Worm (Caenorhabditis elegans) whole organism, early embryonic: ENCODE measurements around the gene F39G3.3.

Experiments used
- B0310.2 ChIP-seq: sonication (generic microtip); optimal IDR thresholded peaks from 2 replicates; lab custom pipeline; 2016; ENCODE audit warnings: mild to moderate bottlenecking, missing genetic modification characterization, missing compliant biosample characterization
- F13C5.2 ChIP-seq: sonication (generic microtip); optimal IDR thresholded peaks from 2 replicates; lab custom pipeline; 2017; ENCODE audit warnings: mild to moderate bottlenecking, missing genetic modification characterization, inconsistent platforms, missing compliant biosample characterization
- aly-1 ChIP-seq: sonication (generic microtip); optimal IDR thresholded peaks from 2 replicates; lab custom pipeline; 2016; ENCODE audit warnings: missing genetic modification characterization, missing compliant biosample characterization
- ama-1 ChIP-seq: fragments of 150-350 bp; optimal IDR thresholded peaks from 2 replicates; lab custom pipeline; 2014
- ceh-13 ChIP-seq: fragments of 200-800 bp; sonication (Bioruptor generic); optimal IDR thresholded peaks from 2 replicates; lab custom pipeline; 2018; ENCODE audit warnings: mild to moderate bottlenecking, missing genetic modification characterization, missing compliant biosample characterization
- ceh-36 ChIP-seq: sonication (generic microtip); optimal IDR thresholded peaks from 2 replicates; lab custom pipeline; 2016; ENCODE audit warnings: missing genetic modification characterization, inconsistent platforms, missing compliant biosample characterization
- ets-7 ChIP-seq: sonication (generic microtip); optimal IDR thresholded peaks from 2 replicates; lab custom pipeline; 2016; ENCODE audit warnings: missing genotype, missing genetic modification characterization, missing compliant biosample characterization
- flt-1 ChIP-seq: fragments of 200-800 bp; sonication (Bioruptor generic); IDR thresholded peaks from 2 replicates; pipeline ENCODE4 v1.3.6; 2022; ENCODE audit warnings: missing genetic modification characterization, missing compliant biosample characterization
- hmbx-1 ChIP-seq: sonication (generic microtip); optimal IDR thresholded peaks from 2 replicates; lab custom pipeline; 2016; ENCODE audit warnings: mild to moderate bottlenecking, missing genetic modification characterization, missing compliant biosample characterization
- hmg-4 ChIP-seq: fragments of 200-800 bp; sonication (Bioruptor generic); optimal IDR thresholded peaks from 2 replicates; lab custom pipeline; 2018; ENCODE audit warnings: mild to moderate bottlenecking, missing genetic modification characterization, missing compliant biosample characterization
- hnd-1 ChIP-seq: sonication (generic microtip); optimal IDR thresholded peaks from 2 replicates; lab custom pipeline; 2016; ENCODE audit warnings: missing genetic modification characterization, missing compliant biosample characterization
- pes-1 ChIP-seq: fragments of 200-800 bp; sonication (Bioruptor generic); IDR thresholded peaks from 2 replicates; pipeline ENCODE4 v1.3.6; 2022; ENCODE audit warnings: missing genetic modification reagents, missing genetic modification characterization, missing compliant biosample characterization
- scrt-1 ChIP-seq: fragments of 200-800 bp; sonication (Bioruptor generic); IDR thresholded peaks from 2 replicates; pipeline ENCODE4 v1.3.6; 2022; ENCODE audit warnings: missing genetic modification characterization, missing compliant biosample characterization
- sea-1 ChIP-seq: fragments of 200-800 bp; sonication (Bioruptor generic); conservative IDR thresholded peaks from 2 replicates; pipeline ENCODE4 v1.3.6; 2022; ENCODE audit warnings: missing genetic modification characterization, missing compliant biosample characterization
- tbx-11 ChIP-seq: fragments of 200-800 bp; sonication (Bioruptor generic); IDR thresholded peaks from 2 replicates; pipeline ENCODE4 v1.3.6; 2022; ENCODE audit warnings: missing genetic modification characterization, missing compliant biosample characterization
- tbx-37 ChIP-seq: fragments of 200-800 bp; sonication (Bioruptor generic); conservative IDR thresholded peaks from 2 replicates; pipeline ENCODE4 v1.3.6; 2022; ENCODE audit warnings: missing genetic modification reagents, missing genetic modification characterization, missing compliant biosample characterization
- tra-4 ChIP-seq: sonication (generic microtip); optimal IDR thresholded peaks from 2 replicates; lab custom pipeline; 2017; ENCODE audit warnings: missing genetic modification characterization, missing compliant biosample characterization

F39G3.3 gene

DNA sequence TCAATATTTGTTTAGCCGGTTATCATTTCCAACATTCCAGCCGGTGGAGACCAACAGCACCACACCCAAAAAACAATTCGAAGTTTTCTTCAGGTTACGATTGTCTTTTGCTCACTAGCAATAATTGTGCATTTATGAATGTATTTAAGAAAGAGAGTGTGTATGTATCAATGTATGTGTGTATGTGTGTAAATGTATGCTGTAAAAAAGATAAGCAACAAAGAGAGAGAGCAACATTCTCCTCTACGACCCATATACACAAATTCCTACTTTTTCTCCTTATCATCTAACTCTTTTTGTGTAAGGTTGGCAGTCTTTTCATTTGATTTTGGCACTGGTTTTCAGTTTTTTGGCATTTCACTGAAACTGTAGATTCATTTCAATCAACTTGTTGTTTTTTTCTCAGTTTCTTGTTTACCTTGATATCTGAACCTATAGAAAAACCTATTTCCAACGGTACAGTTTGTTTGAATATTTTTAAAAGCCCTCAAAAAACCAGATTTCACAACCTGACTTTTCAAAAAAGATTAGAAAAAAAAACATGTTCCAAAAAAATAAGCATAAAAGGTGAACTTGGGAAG lies 10.7 kb upstream of the F39G3.3 start:
- no peak for TF ChIP-seq ceh-13

DNA sequence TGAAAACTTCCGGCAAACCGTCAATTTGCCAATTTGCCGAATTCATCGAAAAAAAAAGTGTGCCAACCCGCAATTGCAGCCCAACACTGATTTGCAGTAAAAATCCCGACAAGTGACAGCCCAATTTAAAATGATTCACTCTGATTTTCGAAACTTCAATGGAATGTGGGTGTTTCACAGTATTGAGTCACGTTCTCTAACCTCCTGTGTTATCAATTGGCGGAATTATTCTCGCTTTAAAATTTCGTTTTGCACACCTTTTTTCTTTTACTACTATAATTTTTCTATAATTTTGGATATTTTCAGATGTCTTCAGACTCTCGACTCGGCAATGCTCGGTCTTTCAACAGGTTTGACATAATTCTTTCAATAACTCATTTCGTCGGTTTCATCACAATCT lies 9.4 kb upstream of the F39G3.3 start, which contains the start of gene F39G3.5:
F39G3.5 (plus strand) TSS at position 301 of the 400 bp plus-strand sequence.
- TF ChIP-seq aly-1 (tag; lab: Kevin White, UChicago) (no peak), hnd-1 (tag; lab: Kevin White, UChicago) (no peak), B0310.2 (tag; lab: Kevin White, UChicago) (no peak), F13C5.2 (tag; lab: Kevin White, UChicago) (no peak), flt-1 (GFP tag; lab: Robert Waterston, UW) (no peak), ceh-13 (no peak), pes-1 (GFP tag; lab: Robert Waterston, UW) (no peak)

DNA sequence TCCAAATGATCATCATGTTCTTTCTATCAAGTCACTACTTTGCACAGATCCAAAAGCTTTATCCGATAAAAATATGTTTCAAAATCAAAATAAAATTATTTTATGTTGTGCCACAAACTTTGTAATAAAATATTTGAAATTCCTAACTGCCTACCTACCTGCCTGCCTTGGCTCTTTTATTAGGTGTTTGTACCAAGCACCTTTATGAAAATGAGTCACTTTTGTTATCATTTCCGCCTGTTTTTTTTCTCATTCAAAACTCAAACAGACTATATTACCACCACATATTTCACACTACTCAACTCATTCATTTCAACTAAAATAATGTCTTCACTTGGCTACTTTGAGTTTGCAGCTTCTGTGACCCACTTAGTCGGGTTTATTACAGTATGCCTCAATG lies 7.3 kb upstream of the F39G3.3 start, which contains the start of gene F39G3.4:
F39G3.4 (plus strand) TSS at position 301 of the 400 bp plus-strand sequence.
- TF ChIP-seq flt-1 (GFP tag; lab: Robert Waterston, UW) = no peak
- no peak for TF ChIP-seq sea-1 (GFP tag; lab: Robert Waterston, UW)
- TF ChIP-seq aly-1 (tag; lab: Kevin White, UChicago) = no peak

DNA sequence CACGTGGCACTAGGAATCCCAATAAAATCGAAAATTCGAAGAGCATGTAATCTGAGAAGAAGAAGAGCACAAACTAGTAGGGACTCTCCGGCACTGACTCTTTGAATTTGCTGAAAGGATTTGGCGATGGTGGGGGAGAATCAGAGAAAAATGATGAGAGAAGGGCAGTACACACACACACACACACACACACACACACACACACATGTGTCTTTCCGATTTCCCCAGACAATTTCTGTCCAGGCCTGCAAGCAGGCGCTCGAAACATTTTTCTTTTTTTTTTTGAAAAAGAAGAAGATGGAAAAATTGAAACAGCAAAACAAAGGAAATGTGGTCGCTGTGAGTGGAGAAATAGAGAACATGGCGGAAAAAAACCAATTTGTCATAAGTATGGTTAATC lies 1.6 kb upstream of the F39G3.3 start, which contains the start of gene tig-2:
tig-2 (minus strand) TSS at position 87 of the 400 bp plus-strand sequence.
- TF ChIP-seq tbx-37 (GFP tag; lab: Robert Waterston, UW) = no peak
- TF ChIP-seq tra-4 (tag; lab: Kevin White, UChicago) = no peak
- no peak for TF ChIP-seq F13C5.2 (tag; lab: Kevin White, UChicago)
- TF ChIP-seq flt-1 (GFP tag; lab: Robert Waterston, UW) = no peak
- no peak for TF ChIP-seq pes-1 (GFP tag; lab: Robert Waterston, UW)
- TF ChIP-seq hmbx-1 = no peak
- TF ChIP-seq tbx-11 = no peak
- TF ChIP-seq ceh-36 (tag; lab: Kevin White, UChicago) = no peak
- TF ChIP-seq ceh-13 = no peak
- TF ChIP-seq hnd-1 (tag; lab: Kevin White, UChicago) = no peak
- no peak for TF ChIP-seq aly-1 (tag; lab: Kevin White, UChicago)
- no peak for TF ChIP-seq scrt-1 (GFP tag; lab: Robert Waterston, UW)
- TF ChIP-seq hmg-4 (GFP tag; lab: Kevin White, UChicago) = no peak
- no peak for TF ChIP-seq ets-7 (tag; lab: Kevin White, UChicago)
- TF ChIP-seq sea-1 (GFP tag; lab: Robert Waterston, UW) = no peak
- no peak for TF ChIP-seq B0310.2 (tag; lab: Kevin White, UChicago)
- TF ChIP-seq ama-1 (lab: Kevin White, UChicago) = no peak

DNA sequence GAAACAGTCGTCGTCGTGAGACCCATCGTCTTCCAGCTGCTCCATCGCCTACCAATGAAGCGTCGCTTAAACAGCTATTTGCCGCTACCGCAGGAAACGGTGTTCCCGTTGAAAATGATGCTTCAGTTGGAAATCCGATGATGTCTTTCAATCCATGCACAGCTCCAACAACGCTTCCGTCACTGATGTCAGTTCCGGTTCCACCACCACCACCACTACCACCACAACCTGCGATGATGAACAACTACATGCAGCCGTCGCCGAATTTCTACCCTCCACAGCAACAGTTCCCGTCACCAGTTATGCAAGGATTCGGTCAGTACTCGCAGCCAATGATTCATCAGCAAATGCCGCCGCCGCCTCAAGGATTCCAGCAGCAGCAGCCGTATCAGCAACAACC lies 2.2 kb downstream of the F39G3.3 start:
- TF ChIP-seq B0310.2 (tag; lab: Kevin White, UChicago) = no peak
- TF ChIP-seq sea-1 (GFP tag; lab: Robert Waterston, UW) = no peak
- no peak for TF ChIP-seq ama-1 (lab: Kevin White, UChicago)
- no peak for TF ChIP-seq scrt-1 (GFP tag; lab: Robert Waterston, UW)
- TF ChIP-seq ceh-36 (tag; lab: Kevin White, UChicago) = no peak
- no peak for TF ChIP-seq tbx-37 (GFP tag; lab: Robert Waterston, UW)
- TF ChIP-seq tbx-11 = no peak
- TF ChIP-seq pes-1 (GFP tag; lab: Robert Waterston, UW) = no peak
- no peak for TF ChIP-seq flt-1 (GFP tag; lab: Robert Waterston, UW)
- no peak for TF ChIP-seq tra-4 (tag; lab: Kevin White, UChicago)
- TF ChIP-seq hnd-1 (tag; lab: Kevin White, UChicago) = no peak

DNA sequence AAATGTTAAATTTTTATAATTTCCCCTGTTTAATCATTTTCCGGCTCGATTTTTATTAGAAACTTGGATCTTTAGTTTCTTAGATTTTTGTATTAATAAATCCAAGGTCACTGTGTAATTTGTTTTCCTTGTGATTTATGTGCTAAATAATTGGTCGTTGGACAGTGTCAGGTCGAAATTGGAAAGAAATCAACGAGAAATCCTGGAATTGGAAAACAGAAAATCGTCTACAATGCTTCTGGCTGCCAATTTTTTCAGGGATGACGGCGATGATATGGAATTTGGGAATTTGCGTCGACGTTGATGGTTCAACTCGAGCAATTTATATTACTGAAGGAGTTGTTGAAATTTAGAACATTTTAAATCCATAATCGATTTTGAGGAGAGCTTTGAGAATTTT lies 2.9 kb downstream of the F39G3.3 start:
- TF ChIP-seq ceh-13 (no peak), B0310.2 (tag; lab: Kevin White, UChicago) (no peak), ceh-36 (tag; lab: Kevin White, UChicago) (no peak), tbx-37 (GFP tag; lab: Robert Waterston, UW) (no peak), aly-1 (tag; lab: Kevin White, UChicago) (no peak), sea-1 (GFP tag; lab: Robert Waterston, UW) (no peak), hmbx-1 (no peak), ama-1 (lab: Kevin White, UChicago) (no peak), hnd-1 (tag; lab: Kevin White, UChicago) (no peak), tra-4 (tag; lab: Kevin White, UChicago) (no peak), pes-1 (GFP tag; lab: Robert Waterston, UW) (no peak), flt-1 (GFP tag; lab: Robert Waterston, UW) (no peak)

DNA sequence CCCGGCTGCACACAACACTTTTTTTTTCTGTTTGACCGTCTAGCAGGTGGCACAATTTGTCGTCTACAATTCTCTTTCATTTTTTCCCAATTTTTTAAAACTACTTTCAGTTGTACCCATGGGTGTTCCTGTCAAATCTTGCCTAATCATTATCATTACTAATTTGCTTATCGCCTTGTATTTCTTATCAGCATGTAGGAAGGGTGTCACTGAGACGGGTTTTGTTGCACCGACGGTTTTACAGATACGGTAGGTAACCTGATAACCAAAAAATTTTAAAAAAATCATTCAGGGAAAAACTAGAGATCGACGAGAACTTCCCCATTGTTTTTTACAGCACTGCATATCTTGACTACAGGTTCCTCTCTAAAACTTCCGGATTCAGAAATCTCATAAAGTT lies 6.0 kb downstream of the F39G3.3 start, which contains the start of gene F39G3.2:
F39G3.2 (plus strand) TSS at position 105 of the 400 bp plus-strand sequence.
- TF ChIP-seq hmbx-1 (no peak), tbx-37 (GFP tag; lab: Robert Waterston, UW) (no peak)

DNA sequence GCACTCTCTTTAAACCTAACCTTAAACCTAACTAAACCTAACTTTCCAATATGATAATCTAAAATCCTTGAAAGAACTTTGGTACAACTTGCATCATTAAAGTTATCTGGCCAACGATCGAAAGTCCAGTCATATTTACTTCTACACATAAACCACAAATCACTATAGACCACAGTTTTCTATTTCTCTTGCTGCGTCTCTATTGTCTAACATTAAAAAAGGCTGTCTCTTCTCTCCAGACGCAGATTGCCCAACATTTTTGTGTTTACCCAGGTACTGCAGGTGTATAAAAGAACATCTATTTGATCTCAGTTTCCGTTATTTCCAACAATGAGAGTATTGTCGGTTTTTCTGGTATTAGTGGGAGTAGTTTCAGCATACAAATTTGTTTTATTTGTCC lies 10.5 kb downstream of the F39G3.3 start, which contains the start of gene ugt-61:
ugt-61 (plus strand) TSS at position 233 of the 400 bp plus-strand sequence.
- TF ChIP-seq pes-1 (GFP tag; lab: Robert Waterston, UW) = no peak
